Worm (Caenorhabditis elegans) whole organism, mixed stage, embryonic: Measurements from ENCODE around the gene C05C12.6.

Experiments
- M03D4.4 ChIP-seq: sonication (generic microtip); optimal IDR thresholded peaks from 2 replicates; lab custom pipeline; 2017; ENCODE audit warnings: mild to moderate bottlenecking, missing genetic modification characterization, missing compliant biosample characterization
- ceh-43 ChIP-seq: fragments of 200-800 bp; sonication (Bioruptor generic); optimal IDR thresholded peaks from 2 replicates; lab custom pipeline; 2018; ENCODE audit warnings: mild to moderate bottlenecking, missing genetic modification characterization, moderate library complexity, missing compliant biosample characterization
- ceh-83 ChIP-seq: fragments of 200-800 bp; sonication (Bioruptor generic); optimal IDR thresholded peaks from 2 replicates; lab custom pipeline; 2018; ENCODE audit warnings: mild to moderate bottlenecking, missing genetic modification characterization, missing compliant biosample characterization
- elt-1 ChIP-seq: sonication (generic microtip); optimal IDR thresholded peaks from 2 replicates; lab custom pipeline; 2017; ENCODE audit warnings: missing genetic modification characterization, mild to moderate bottlenecking, missing compliant biosample characterization, antibody characterized with exemption, moderate library complexity, borderline replicate concordance; ENCODE audit not compliant: insufficient read depth
- elt-3 ChIP-seq: fragments of 150-350 bp; optimal IDR thresholded peaks from 2 replicates; lab custom pipeline; 2014; ENCODE audit warnings: missing biosample characterization, missing genetic modification characterization
- ham-2 ChIP-seq: fragments of 200-800 bp; sonication (Bioruptor generic); optimal IDR thresholded peaks from 2 replicates; lab custom pipeline; 2018; ENCODE audit warnings: mild to moderate bottlenecking, missing genetic modification characterization, missing compliant biosample characterization
- lin-32 ChIP-seq: fragments of 200-800 bp; sonication (Bioruptor generic); optimal IDR thresholded peaks from 2 replicates; lab custom pipeline; 2018; ENCODE audit warnings: mild to moderate bottlenecking, missing genetic modification characterization, missing compliant biosample characterization
- mab-5 ChIP-seq: fragments of 150-350 bp; optimal IDR thresholded peaks from 2 replicates; lab custom pipeline; 2014; ENCODE audit warnings: missing biosample characterization, missing genetic modification characterization
- mep-1 ChIP-seq: fragments of 150-350 bp; optimal IDR thresholded peaks from 2 replicates; lab custom pipeline; 2017; ENCODE audit warnings: missing biosample characterization, missing genetic modification reagents, missing genetic modification characterization, inconsistent platforms
- nhr-76 ChIP-seq: sonication (generic microtip); optimal IDR thresholded peaks from 2 replicates; lab custom pipeline; 2017; ENCODE audit warnings: missing biosample characterization, missing genetic modification characterization
- pha-4 ChIP-seq: fragments of 150-350 bp; optimal IDR thresholded peaks from 2 replicates; lab custom pipeline; 2018; ENCODE audit warnings: missing biosample characterization, missing genetic modification reagents, missing genetic modification characterization
- snpc-4 ChIP-seq: fragments of 150-350 bp; optimal IDR thresholded peaks from 2 replicates; lab custom pipeline; 2014; ENCODE audit warnings: missing biosample characterization, missing genetic modification characterization
- unc-62 ChIP-seq: fragments of 150-350 bp; optimal IDR thresholded peaks from 2 replicates; lab custom pipeline; 2014; ENCODE audit warnings: missing biosample characterization, missing genetic modification reagents, missing genetic modification characterization
- ztf-11 ChIP-seq: fragments of 150-350 bp; optimal IDR thresholded peaks from 2 replicates; lab custom pipeline; 2014; ENCODE audit warnings: missing biosample characterization, missing genetic modification characterization

DNA sequence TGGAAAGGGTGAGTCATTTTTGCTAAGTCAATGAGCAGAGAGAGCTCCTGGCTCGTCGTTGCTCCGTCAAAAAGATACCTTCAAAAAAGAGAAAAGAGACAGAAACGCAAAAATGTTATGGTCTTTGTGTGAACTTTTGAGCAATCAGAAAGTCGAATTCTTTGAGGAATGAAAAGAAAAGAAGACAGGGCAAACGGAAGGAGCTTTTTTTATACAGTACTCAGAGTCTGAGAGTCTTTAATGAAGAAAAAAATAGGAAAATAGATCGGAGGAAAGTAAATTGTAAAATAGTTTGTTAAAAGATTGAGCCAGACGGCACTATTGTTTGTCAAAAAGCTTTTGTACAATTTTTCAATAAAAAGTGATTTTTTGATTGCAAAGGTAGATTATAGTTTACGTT, 28.2 kb upstream of the C05C12.6 start:
- TF ChIP-seq mab-5 (tag; lab: Kevin White, UChicago) = no peak
- TF ChIP-seq ceh-43 (GFP tag; lab: Kevin White, UChicago) = no peak
- TF ChIP-seq lin-32 (GFP tag; lab: Kevin White, UChicago) = no peak
- TF ChIP-seq ztf-11 (tag; lab: Kevin White, UChicago) = no peak
- TF ChIP-seq ham-2 (GFP tag; lab: Kevin White, UChicago) = no peak
- no peak for TF ChIP-seq elt-3 (tag; lab: Kevin White, UChicago)
- no peak for TF ChIP-seq unc-62
- TF ChIP-seq mep-1 (tag; lab: Kevin White, UChicago) = no peak
- TF ChIP-seq snpc-4 (tag; lab: Kevin White, UChicago) = no peak
- TF ChIP-seq elt-1 = no peak
- TF ChIP-seq pha-4 (tag; lab: Kevin White, UChicago) = no peak
- TF ChIP-seq ceh-83 (GFP tag; lab: Kevin White, UChicago) = no peak
- no peak for TF ChIP-seq nhr-76
- no peak for TF ChIP-seq M03D4.4 (tag; lab: Kevin White, UChicago)
